Fruit fly (Drosophila melanogaster) whole organism, pupa: ENCODE results near the gene Mnn1.

Experiments
- CG10348 ChIP-seq: fragments of 200-800 bp; sonication (Bioruptor generic); IDR thresholded peaks from 2 replicates; pipeline ENCODE4 v1.3.6; 2022; ENCODE audit warnings: missing biosample characterization, missing genetic modification characterization
- CG12605 ChIP-seq: fragments of 200-800 bp; sonication (Bioruptor generic); IDR thresholded peaks from 2 replicates; pipeline ENCODE4 v1.3.6; 2022; ENCODE audit warnings: missing biosample characterization, missing genetic modification characterization
- CG13204 ChIP-seq: fragments of 200-800 bp; sonication (Bioruptor generic); optimal IDR thresholded peaks from 2 replicates; lab custom pipeline; 2018; ENCODE audit warnings: missing biosample characterization, mild to moderate bottlenecking, missing genetic modification characterization, moderate library complexity
- CG14655 ChIP-seq: fragments of 200-800 bp; sonication (Bioruptor generic); optimal IDR thresholded peaks from 3 replicates; lab custom pipeline; 2017; ENCODE audit warnings: mild to moderate bottlenecking, missing biosample characterization, missing genetic modification reagents, missing genetic modification characterization
- CG15710 ChIP-seq: fragments of 200-800 bp; sonication (Bioruptor generic); optimal IDR thresholded peaks from 2 replicates; lab custom pipeline; 2018; ENCODE audit warnings: missing biosample characterization, mild to moderate bottlenecking, missing genetic modification characterization, moderate library complexity
- CG17806 ChIP-seq: fragments of 200-800 bp; sonication (Bioruptor generic); optimal IDR thresholded peaks from 2 replicates; lab custom pipeline; 2018; ENCODE audit warnings: missing biosample characterization, mild to moderate bottlenecking, missing genetic modification characterization, moderate library complexity
- CG32121 ChIP-seq: fragments of 200-800 bp; sonication (Bioruptor generic); IDR thresholded peaks from 2 replicates; pipeline ENCODE4 v1.3.6; 2022; ENCODE audit warnings: missing biosample characterization, missing genetic modification characterization
- CG34367 ChIP-seq: fragments of 200-800 bp; sonication (Bioruptor generic); optimal IDR thresholded peaks from 2 replicates; lab custom pipeline; 2018; ENCODE audit warnings: missing biosample characterization, mild to moderate bottlenecking, missing genetic modification characterization
- CG4496 ChIP-seq: fragments of 200-800 bp; sonication (Bioruptor generic); IDR thresholded peaks from 3 replicates; pipeline ENCODE4 v1.3.6; 2022; ENCODE audit warnings: missing biosample characterization, missing genetic modification characterization
- CG8159 ChIP-seq: fragments of 200-800 bp; sonication (Bioruptor generic); optimal IDR thresholded peaks from 3 replicates; lab custom pipeline; 2018; ENCODE audit warnings: missing biosample characterization, mild to moderate bottlenecking, missing genetic modification characterization, moderate library complexity
- CG8301 ChIP-seq: fragments of 200-800 bp; sonication (Bioruptor generic); optimal IDR thresholded peaks from 2 replicates; lab custom pipeline; 2018; ENCODE audit warnings: missing biosample characterization, mild to moderate bottlenecking, missing genetic modification characterization
- CG9948 ChIP-seq: fragments of 200-800 bp; sonication (Bioruptor generic); optimal IDR thresholded peaks from 2 replicates; lab custom pipeline; 2018; ENCODE audit warnings: missing biosample characterization, mild to moderate bottlenecking, missing genetic modification characterization, moderate library complexity
- D1 ChIP-seq: fragments of 200-800 bp; sonication (Bioruptor generic); optimal IDR thresholded peaks from 2 replicates; lab custom pipeline; 2018; ENCODE audit warnings: missing biosample characterization, mild to moderate bottlenecking, missing genetic modification characterization, moderate library complexity
- EcR ChIP-seq: fragments of 200-800 bp; sonication (Bioruptor generic); optimal IDR thresholded peaks from 3 replicates; lab custom pipeline; 2019; ENCODE audit warnings: missing biosample characterization, missing genetic modification characterization, mild to moderate bottlenecking, moderate library complexity, missing genetic modification reagents
- Ets98B ChIP-seq: fragments of 200-800 bp; sonication (Bioruptor generic); IDR thresholded peaks from 2 replicates; pipeline ENCODE4 v1.3.6; 2022; ENCODE audit warnings: missing biosample characterization, missing genetic modification characterization
- Pif1A ChIP-seq: fragments of 200-800 bp; sonication (Bioruptor generic); optimal IDR thresholded peaks from 3 replicates; lab custom pipeline; 2016; ENCODE audit warnings: missing biosample characterization, missing genetic modification characterization
- Pif1B ChIP-seq: fragments of 200-800 bp; sonication (Bioruptor generic); optimal IDR thresholded peaks from 3 replicates; lab custom pipeline; 2016; ENCODE audit warnings: missing biosample characterization, missing genetic modification characterization
- Snoo ChIP-seq: fragments of 200-800 bp; sonication (Bioruptor generic); optimal IDR thresholded peaks from 3 replicates; lab custom pipeline; 2017; ENCODE audit warnings: missing biosample characterization, mild to moderate bottlenecking, missing genetic modification characterization, inconsistent platforms
- fd96Ca ChIP-seq: fragments of 200-800 bp; sonication (Bioruptor generic); IDR thresholded peaks from 3 replicates; pipeline ENCODE4 v1.3.6; 2022; ENCODE audit warnings: missing biosample characterization, missing genetic modification characterization
- gl ChIP-seq: fragments of 200-800 bp; sonication (Bioruptor generic); optimal IDR thresholded peaks from 2 replicates; lab custom pipeline; 2018; ENCODE audit warnings: missing biosample characterization, mild to moderate bottlenecking, missing genetic modification characterization
- rn ChIP-seq: fragments of 200-800 bp; sonication (Bioruptor generic); IDR thresholded peaks from 2 replicates; pipeline ENCODE4 v1.3.6; 2022; ENCODE audit warnings: missing biosample characterization, missing genetic modification characterization

The Mnn1 gene

dm6 chr2L:7042150-7042811 is 13.8 kb upstream of the Mnn1 start:
- TF ChIP-seq Pif1A (GFP tag; lab: Kevin White, UChicago) (peak; percentile 63), CG34367 (tag; lab: Kevin White, UChicago) (no peak), CG8159 (tag; lab: Kevin White, UChicago) (peak; percentile 15), CG4496 (GFP tag; lab: Robert Waterston, UW) (peak; percentile 66), CG17806 (tag; lab: Kevin White, UChicago) (peak; percentile 18), gl (tag; lab: Kevin White, UChicago) (no peak), Pif1B (GFP tag; lab: Kevin White, UChicago) (peak; percentile 62), CG14655 (GFP tag; lab: Kevin White, UChicago) (peak; percentile 75), Ets98B (GFP tag; lab: Robert Waterston, UW) (peak; percentile 46), CG32121 (GFP tag; lab: Robert Waterston, UW) (peak; percentile 81), fd96Ca (GFP tag; lab: Robert Waterston, UW) (peak; percentile 70), CG13204 (no peak), CG12605 (peak; percentile 75; the same call in 1 of the 2 replicates), CG15710 (tag; lab: Kevin White, UChicago) (peak; percentile 17), EcR (GFP tag; lab: Kevin White, UChicago) (no peak), CG9948 (tag; lab: Kevin White, UChicago) (peak; percentile 29), CG8301 (peak; percentile 65), D1 (tag; lab: Kevin White, UChicago) (peak; percentile 30), Snoo (tag; lab: Kevin White, UChicago) (peak; percentile 9), rn (GFP tag; lab: Robert Waterston, UW) (peak; percentile 40; the same call in 1 of the 2 replicates), CG10348 (no peak)

DNA sequence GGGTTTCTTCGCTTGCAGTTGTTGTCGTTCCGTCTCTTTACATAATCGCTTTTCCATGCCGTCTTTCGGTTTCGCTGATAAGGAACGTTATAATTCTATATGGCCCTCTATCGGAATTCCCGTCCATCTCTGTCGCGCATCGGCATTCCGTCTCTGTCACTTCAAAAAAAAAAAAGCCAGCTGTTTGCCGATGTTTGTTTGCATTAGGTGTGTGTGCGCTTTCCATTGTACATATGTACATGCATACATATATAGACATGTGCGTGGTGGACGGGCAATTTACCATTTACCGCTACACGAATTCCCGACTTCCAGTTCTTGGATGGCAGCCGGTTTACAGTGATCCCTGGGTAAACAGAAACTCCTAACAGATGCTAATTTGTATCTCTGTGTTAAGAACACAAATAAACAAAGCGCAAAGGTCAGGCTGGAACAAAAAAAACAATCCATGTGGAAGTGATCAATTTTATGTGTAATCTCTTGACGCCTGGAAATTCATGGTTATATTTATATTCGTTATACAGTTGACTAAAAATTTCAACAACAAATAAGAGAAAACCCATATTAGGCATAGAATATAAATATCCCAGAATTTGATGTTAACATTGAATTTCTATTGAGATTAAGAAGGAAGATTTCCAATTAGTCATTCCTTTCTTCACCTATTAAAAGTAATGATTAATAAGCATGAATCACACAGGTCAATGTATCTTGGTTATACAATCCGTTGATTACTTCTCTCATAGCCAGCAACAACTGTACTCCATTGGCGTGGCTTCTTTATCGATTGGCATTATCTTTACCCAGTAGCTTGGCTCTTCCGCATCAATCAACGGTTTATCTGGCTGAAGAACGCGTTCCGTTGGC is 12.8 kb upstream of the Mnn1 start:
- no peak for TF ChIP-seq CG13204
- peak; percentile 69 for TF ChIP-seq CG14655 (GFP tag; lab: Kevin White, UChicago)
- peak; percentile 34; the same call in 2 of the 3 replicates for TF ChIP-seq fd96Ca (GFP tag; lab: Robert Waterston, UW)
- peak; percentile 26 for TF ChIP-seq Pif1B (GFP tag; lab: Kevin White, UChicago)
- no peak for TF ChIP-seq CG10348
- TF ChIP-seq rn (GFP tag; lab: Robert Waterston, UW) = no peak
- TF ChIP-seq Pif1A (GFP tag; lab: Kevin White, UChicago) = peak; percentile 57
- no peak for TF ChIP-seq D1 (tag; lab: Kevin White, UChicago)
- no peak for TF ChIP-seq CG32121 (GFP tag; lab: Robert Waterston, UW)
- no peak for TF ChIP-seq gl (tag; lab: Kevin White, UChicago)
- TF ChIP-seq CG8301 = peak; percentile 72
- peak; percentile 32; the same call in 1 of the 3 replicates for TF ChIP-seq CG4496 (GFP tag; lab: Robert Waterston, UW)
- no peak for TF ChIP-seq EcR (GFP tag; lab: Kevin White, UChicago)
- peak; percentile 52 for TF ChIP-seq CG8159 (tag; lab: Kevin White, UChicago)
- TF ChIP-seq CG34367 (tag; lab: Kevin White, UChicago) = no peak
- TF ChIP-seq Ets98B (GFP tag; lab: Robert Waterston, UW) = peak; percentile 38; the same call in 1 of the 2 replicates
- peak; percentile 20 for TF ChIP-seq CG9948 (tag; lab: Kevin White, UChicago)
- peak; percentile 19 for TF ChIP-seq CG15710 (tag; lab: Kevin White, UChicago)
- TF ChIP-seq Snoo (tag; lab: Kevin White, UChicago) = peak; percentile 30
- TF ChIP-seq CG12605 = no peak
- no peak for TF ChIP-seq CG17806 (tag; lab: Kevin White, UChicago)
- TF ChIP-seq, all 21 proteins: peak for 11

DNA sequence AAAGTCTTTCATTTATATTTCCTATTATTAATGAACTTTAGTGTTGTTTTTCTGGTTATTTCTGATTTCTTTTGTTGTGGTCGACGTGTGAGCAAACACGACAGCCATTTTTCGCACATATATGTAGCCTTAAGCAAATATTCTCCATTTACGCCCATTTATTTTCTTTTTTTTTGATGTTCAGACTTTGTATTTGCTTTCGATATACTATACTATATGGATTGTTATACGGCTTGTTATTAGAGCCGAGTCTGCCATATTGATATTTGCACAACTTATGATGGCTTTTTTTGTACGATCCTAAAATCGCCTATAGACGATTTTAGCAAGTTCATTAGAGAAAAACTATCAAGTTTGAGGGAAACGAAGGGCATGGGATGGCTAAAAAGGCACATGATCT is 8.4 kb upstream of the Mnn1 start:
- TF ChIP-seq CG34367 (tag; lab: Kevin White, UChicago) = no peak
- TF ChIP-seq CG17806 (tag; lab: Kevin White, UChicago) = no peak
- no peak for TF ChIP-seq gl (tag; lab: Kevin White, UChicago)
- TF ChIP-seq CG32121 (GFP tag; lab: Robert Waterston, UW) = no peak
- TF ChIP-seq CG15710 (tag; lab: Kevin White, UChicago) = no peak
- no peak for TF ChIP-seq CG9948 (tag; lab: Kevin White, UChicago)
- TF ChIP-seq CG14655 (GFP tag; lab: Kevin White, UChicago) = no peak
- TF ChIP-seq CG8159 (tag; lab: Kevin White, UChicago) = no peak
- no peak for TF ChIP-seq CG4496 (GFP tag; lab: Robert Waterston, UW)
- TF ChIP-seq CG8301 = no peak
- TF ChIP-seq CG12605 = no peak
- TF ChIP-seq CG10348 = no peak
- no peak for TF ChIP-seq Snoo (tag; lab: Kevin White, UChicago)
- no peak for TF ChIP-seq fd96Ca (GFP tag; lab: Robert Waterston, UW)
- TF ChIP-seq CG13204 = no peak
- no peak for TF ChIP-seq rn (GFP tag; lab: Robert Waterston, UW)
- no peak for TF ChIP-seq Pif1B (GFP tag; lab: Kevin White, UChicago)
- no peak for TF ChIP-seq D1 (tag; lab: Kevin White, UChicago)
- TF ChIP-seq Pif1A (GFP tag; lab: Kevin White, UChicago) = no peak

dm6 chr2L:7049009-7049647 is 7.0 kb upstream of the Mnn1 start:
- TF ChIP-seq rn (GFP tag; lab: Robert Waterston, UW) (no peak), CG8301 (no peak), CG15710 (tag; lab: Kevin White, UChicago) (no peak), CG9948 (tag; lab: Kevin White, UChicago) (no peak), gl (tag; lab: Kevin White, UChicago) (peak; percentile 18), CG34367 (tag; lab: Kevin White, UChicago) (no peak), CG17806 (tag; lab: Kevin White, UChicago) (no peak), CG10348 (no peak), Snoo (tag; lab: Kevin White, UChicago) (peak; percentile 4), D1 (tag; lab: Kevin White, UChicago) (peak; percentile 49), CG32121 (GFP tag; lab: Robert Waterston, UW) (peak; percentile 22; the same call in 1 of the 2 replicates), Pif1A (GFP tag; lab: Kevin White, UChicago) (peak; percentile 22), EcR (GFP tag; lab: Kevin White, UChicago) (peak; percentile 79), CG8159 (tag; lab: Kevin White, UChicago) (peak; percentile 11), CG13204 (no peak), CG4496 (GFP tag; lab: Robert Waterston, UW) (peak; percentile 46; the same call in 1 of the 3 replicates), Ets98B (GFP tag; lab: Robert Waterston, UW) (peak; percentile 44; the same call in 1 of the 2 replicates), fd96Ca (GFP tag; lab: Robert Waterston, UW) (peak; percentile 50; the same call in 1 of the 3 replicates), Pif1B (GFP tag; lab: Kevin White, UChicago) (peak; percentile 51), CG12605 (peak; percentile 72), CG14655 (GFP tag; lab: Kevin White, UChicago) (no peak)
